Worm (Caenorhabditis elegans) whole organism, late embryonic: ENCODE results near the gene nas-31.

Experiments used
- F13H6.1 ChIP-seq: sonication (generic microtip); optimal IDR thresholded peaks from 2 replicates; lab custom pipeline; 2016; ENCODE audit warnings: missing genetic modification characterization, missing compliant biosample characterization
- odd-2 ChIP-seq: sonication (generic microtip); optimal IDR thresholded peaks from 2 replicates; lab custom pipeline; 2017; ENCODE audit warnings: antibody characterized with exemption, mild to moderate bottlenecking, missing genetic modification characterization, missing compliant biosample characterization
- syd-9 ChIP-seq: sonication (generic microtip); optimal IDR thresholded peaks from 2 replicates; lab custom pipeline; 2016; ENCODE audit warnings: mild to moderate bottlenecking, missing genetic modification characterization, moderate library complexity, missing compliant biosample characterization
- tbx-2 ChIP-seq: sonication (generic microtip); optimal IDR thresholded peaks from 2 replicates; lab custom pipeline; 2016; ENCODE audit warnings: missing genetic modification characterization, missing compliant biosample characterization
- unc-86 ChIP-seq: sonication (generic microtip); optimal IDR thresholded peaks from 2 replicates; lab custom pipeline; 2016; ENCODE audit warnings: missing genetic modification characterization, missing compliant biosample characterization

- TF ChIP-seq odd-2 (tag; lab: Kevin White, UChicago) (no peak), unc-86 (tag; lab: Kevin White, UChicago) (no peak), tbx-2 (tag; lab: Kevin White, UChicago) (no peak), F13H6.1 (tag; lab: Kevin White, UChicago) (no peak), syd-9 (tag; lab: Kevin White, UChicago) (no peak)
These were observed 32.7 kb upstream of the nas-31 start, which contains the start of gene clec-221 for ce11 chrV:10954334-10954733.
